Fruit fly (Drosophila melanogaster) whole organism, embryonic: ENCODE measurements around the gene SmydA-2.

Source experiments
- Abd-B ChIP-seq: fragments of 200-800 bp; sonication (Bioruptor generic); optimal IDR thresholded peaks from 2 replicates; lab custom pipeline; 2018; ENCODE audit warnings: missing biosample characterization, mild to moderate bottlenecking, missing genetic modification characterization, moderate library complexity
- Adf1 ChIP-seq: fragments of 200-800 bp; sonication (Bioruptor generic); IDR thresholded peaks from 2 replicates; pipeline ENCODE4 v1.3.6; 2022; ENCODE audit warnings: missing biosample characterization, missing genetic modification characterization
- Atf3 ChIP-seq: fragments of 200-800 bp; sonication (Bioruptor generic); optimal IDR thresholded peaks from 3 replicates; lab custom pipeline; 2016; ENCODE audit warnings: missing biosample characterization, missing genetic modification characterization
- BEAF-32 ChIP-seq: fragments of 200-800 bp; sonication (Bioruptor generic); optimal IDR thresholded peaks from 3 replicates; lab custom pipeline; 2017; ENCODE audit warnings: missing biosample characterization, missing genetic modification characterization, mild to moderate bottlenecking, moderate library complexity, missing genetic modification reagents
- CG10267 ChIP-seq: fragments of 200-800 bp; sonication (Bioruptor generic); optimal IDR thresholded peaks from 2 replicates; lab custom pipeline; 2018; ENCODE audit warnings: missing biosample characterization, mild to moderate bottlenecking, missing genetic modification characterization, moderate library complexity
- CG11456 ChIP-seq: fragments of 200-800 bp; sonication (Bioruptor generic); IDR thresholded peaks from 3 replicates; pipeline ENCODE4 v1.3.6; 2022; ENCODE audit warnings: missing biosample characterization, missing genetic modification characterization
- CG11504 ChIP-seq: fragments of 200-800 bp; sonication (Bioruptor generic); optimal IDR thresholded peaks from 3 replicates; lab custom pipeline; 2019; ENCODE audit warnings: missing biosample characterization, mild to moderate bottlenecking, missing genetic modification characterization, moderate library complexity
- CG11695 ChIP-seq: fragments of 200-800 bp; sonication (Bioruptor generic); IDR thresholded peaks from 3 replicates; pipeline ENCODE4 v1.3.6; 2022; ENCODE audit warnings: missing biosample characterization, missing genetic modification characterization
- CG11723 ChIP-seq: fragments of 200-800 bp; sonication (Bioruptor generic); optimal IDR thresholded peaks from 2 replicates; lab custom pipeline; 2017; ENCODE audit warnings: missing biosample characterization, mild to moderate bottlenecking, missing genetic modification characterization
- CG12071 ChIP-seq: fragments of 200-800 bp; sonication (Bioruptor generic); optimal IDR thresholded peaks from 3 replicates; lab custom pipeline; 2018; ENCODE audit warnings: missing biosample characterization, mild to moderate bottlenecking, missing genetic modification characterization
- CG16863 ChIP-seq: fragments of 200-800 bp; sonication (Bioruptor generic); optimal IDR thresholded peaks from 3 replicates; lab custom pipeline; 2016; ENCODE audit warnings: missing biosample characterization, missing genetic modification characterization
- CG17829 ChIP-seq: fragments of 200-800 bp; optimal IDR thresholded peaks from 2 replicates; lab custom pipeline; 2019; ENCODE audit warnings: missing biosample characterization, mild to moderate bottlenecking, missing genetic modification characterization, moderate library complexity
- CG3163 ChIP-seq: fragments of 200-800 bp; sonication (Bioruptor generic); optimal IDR thresholded peaks from 3 replicates; lab custom pipeline; 2016; ENCODE audit warnings: missing biosample characterization, missing genetic modification characterization
- CG32532 ChIP-seq: fragments of 200-800 bp; sonication (Bioruptor generic); IDR thresholded peaks from 2 replicates; pipeline ENCODE4 v1.3.6; 2022; ENCODE audit warnings: missing biosample characterization, missing genetic modification characterization
- CG6254 ChIP-seq: fragments of 200-800 bp; sonication (Bioruptor generic); optimal IDR thresholded peaks from 3 replicates; lab custom pipeline; 2017; ENCODE audit warnings: mild to moderate bottlenecking, missing biosample characterization, missing genetic modification reagents, missing genetic modification characterization
- CG9215 ChIP-seq: fragments of 200-800 bp; sonication (Bioruptor generic); IDR thresholded peaks from 2 replicates; pipeline ENCODE4 v1.3.6; 2022; ENCODE audit warnings: missing biosample characterization, missing genetic modification characterization
- CG9609 ChIP-seq: fragments of 200-800 bp; sonication (Bioruptor generic); optimal IDR thresholded peaks from 3 replicates; lab custom pipeline; 2016; ENCODE audit warnings: missing biosample characterization, missing genetic modification characterization
- Chrac-16 ChIP-seq: fragments of 200-800 bp; sonication (Bioruptor generic); optimal IDR thresholded peaks from 3 replicates; lab custom pipeline; 2016; ENCODE audit warnings: missing biosample characterization, missing genetic modification characterization
- Doc2 ChIP-seq: fragments of 200-800 bp; sonication (Bioruptor generic); IDR thresholded peaks from 2 replicates; pipeline ENCODE4 v1.3.6; 2022; ENCODE audit warnings: missing biosample characterization, missing genetic modification characterization
- Fer2 ChIP-seq: fragments of 200-800 bp; sonication (Bioruptor generic); optimal IDR thresholded peaks from 2 replicates; lab custom pipeline; 2018; ENCODE audit warnings: missing biosample characterization, mild to moderate bottlenecking, missing genetic modification characterization, moderate library complexity
- GATAe ChIP-seq: fragments of 200-800 bp; sonication (Bioruptor generic); conservative IDR thresholded peaks from 2 replicates; pipeline ENCODE4 v1.3.6; 2022; ENCODE audit warnings: missing biosample characterization, missing genetic modification characterization
- Hmx ChIP-seq: fragments of 200-800 bp; sonication (Bioruptor generic); optimal IDR thresholded peaks from 2 replicates; lab custom pipeline; 2016; ENCODE audit warnings: missing biosample characterization, missing genetic modification characterization
- Lpt ChIP-seq: fragments of >200 bp; optimal IDR thresholded peaks from 2 replicates; lab custom pipeline; 2018; ENCODE audit warnings: missing biosample characterization, missing genetic modification characterization
- MTF-1 ChIP-seq: fragments of 200-800 bp; sonication (Bioruptor generic); optimal IDR thresholded peaks from 2 replicates; lab custom pipeline; 2018; ENCODE audit warnings: missing biosample characterization, mild to moderate bottlenecking, missing genetic modification characterization, borderline replicate concordance
- NfI ChIP-seq: fragments of 200-800 bp; sonication (Bioruptor generic); optimal IDR thresholded peaks from 3 replicates; lab custom pipeline; 2018; ENCODE audit warnings: missing biosample characterization, mild to moderate bottlenecking, missing genetic modification characterization, moderate library complexity
- Ssrp ChIP-seq: fragments of 200-800 bp; sonication (Bioruptor generic); optimal IDR thresholded peaks from 2 replicates; lab custom pipeline; 2018; ENCODE audit warnings: missing biosample characterization, mild to moderate bottlenecking, missing genetic modification characterization, moderate library complexity
- TFAM ChIP-seq: fragments of 200-800 bp; sonication (Bioruptor generic); optimal IDR thresholded peaks from 2 replicates; lab custom pipeline; 2017; ENCODE audit warnings: missing biosample characterization, missing genetic modification characterization, inconsistent platforms
- btn ChIP-seq: fragments of 200-800 bp; sonication (Bioruptor generic); optimal IDR thresholded peaks from 2 replicates; lab custom pipeline; 2016; ENCODE audit warnings: missing biosample characterization, missing genetic modification characterization
- disco-r ChIP-seq: fragments of 200-800 bp; sonication (Bioruptor generic); optimal IDR thresholded peaks from 2 replicates; lab custom pipeline; 2016; ENCODE audit warnings: missing biosample characterization, missing genetic modification characterization
- fd96Cb ChIP-seq: fragments of 200-800 bp; sonication (Bioruptor generic); optimal IDR thresholded peaks from 2 replicates; lab custom pipeline; 2018; ENCODE audit warnings: missing biosample characterization, mild to moderate bottlenecking, missing genetic modification characterization, moderate library complexity
- ftz-f1 ChIP-seq: fragments of 200-800 bp; sonication (Bioruptor generic); optimal IDR thresholded peaks from 2 replicates; lab custom pipeline; 2016; ENCODE audit warnings: missing biosample characterization, missing genetic modification characterization
- grau ChIP-seq: fragments of 200-800 bp; optimal IDR thresholded peaks from 3 replicates; lab custom pipeline; 2019; ENCODE audit warnings: missing biosample characterization, mild to moderate bottlenecking, missing genetic modification characterization, moderate library complexity
- gsb-n ChIP-seq: fragments of 200-800 bp; sonication (Bioruptor generic); optimal IDR thresholded peaks from 3 replicates; lab custom pipeline; 2018; ENCODE audit warnings: missing biosample characterization, mild to moderate bottlenecking, missing genetic modification characterization
- inv ChIP-seq: fragments of 200-800 bp; sonication (Bioruptor generic); IDR thresholded peaks from 2 replicates; pipeline ENCODE4 v1.3.6; 2022; ENCODE audit warnings: missing biosample characterization, missing genetic modification characterization; ENCODE audit not compliant: partially characterized antibody
- jumu ChIP-seq: fragments of 200-800 bp; sonication (Bioruptor generic); optimal IDR thresholded peaks from 3 replicates; lab custom pipeline; 2016; ENCODE audit warnings: missing biosample characterization, missing genetic modification characterization
- kah ChIP-seq: fragments of 200-800 bp; sonication (Bioruptor generic); optimal IDR thresholded peaks from 2 replicates; lab custom pipeline; 2018; ENCODE audit warnings: missing biosample characterization, mild to moderate bottlenecking, missing genetic modification characterization
- lab ChIP-seq: fragments of 200-800 bp; sonication (Bioruptor generic); optimal IDR thresholded peaks from 3 replicates; lab custom pipeline; 2017; ENCODE audit warnings: missing biosample characterization, missing genetic modification characterization, mild to moderate bottlenecking, moderate library complexity, missing genetic modification reagents
- lbe ChIP-seq: fragments of 200-800 bp; sonication (Bioruptor generic); optimal IDR thresholded peaks from 2 replicates; lab custom pipeline; 2016; ENCODE audit warnings: missing biosample characterization, mild to moderate bottlenecking, missing genetic modification characterization
- luna ChIP-seq: fragments of 200-800 bp; sonication (Bioruptor generic); optimal IDR thresholded peaks from 2 replicates; lab custom pipeline; 2016; ENCODE audit warnings: missing biosample characterization, missing genetic modification characterization
- mam ChIP-seq: fragments of 200-800 bp; sonication (Bioruptor generic); optimal IDR thresholded peaks from 3 replicates; lab custom pipeline; 2016; ENCODE audit warnings: missing biosample characterization, missing genetic modification characterization
- otp ChIP-seq: fragments of 200-800 bp; sonication (Bioruptor generic); IDR thresholded peaks from 3 replicates; pipeline ENCODE4, ENCODE4 v1.3.6; 2022; ENCODE audit warnings: missing biosample characterization, missing genetic modification characterization
- pum ChIP-seq: fragments of 200-800 bp; sonication (Bioruptor generic); optimal IDR thresholded peaks from 2 replicates; lab custom pipeline; 2016; ENCODE audit warnings: missing biosample characterization, missing genetic modification characterization
- sc ChIP-seq, 3 experiments: fragments of >200 bp in 2 of 3; fragments of 200-800 bp in 1 of 3; sonication (Bioruptor generic) in 1 of 3; optimal IDR thresholded peaks; 2 replicates in 2 of 3; 3 replicates in 1 of 3; lab custom pipeline; 2017; ENCODE audit warnings: mild to moderate bottlenecking in 1 of 3, missing biosample characterization in 1 of 3, missing genetic modification characterization in 1 of 3, missing genetic modification reagents in 1 of 3
- slp2 ChIP-seq: fragments of 200-800 bp; sonication (Bioruptor generic); optimal IDR thresholded peaks from 2 replicates; lab custom pipeline; 2016; ENCODE audit warnings: missing biosample characterization, missing genetic modification characterization
- stwl ChIP-seq: fragments of 200-800 bp; sonication (Bioruptor generic); optimal IDR thresholded peaks from 3 replicates; lab custom pipeline; 2018; ENCODE audit warnings: missing biosample characterization, mild to moderate bottlenecking, missing genetic modification characterization, moderate library complexity
- tin ChIP-seq: fragments of 200-800 bp; sonication (Bioruptor generic); optimal IDR thresholded peaks from 3 replicates; lab custom pipeline; 2016; ENCODE audit warnings: missing biosample characterization, missing genetic modification characterization
- tll ChIP-seq, 2 experiments: fragments of 200-800 bp in 1 of 2; fragments of >200 bp in 1 of 2; sonication (Bioruptor generic) in 1 of 2; optimal IDR thresholded peaks; 2 replicates each; lab custom pipeline; 2017 to 2019; ENCODE audit warnings: missing biosample characterization in 2 of 2, missing genetic modification characterization in 2 of 2, mild to moderate bottlenecking in 1 of 2, moderate library complexity in 1 of 2
- vfl ChIP-seq: fragments of 200-800 bp; sonication (Bioruptor generic); optimal IDR thresholded peaks from 2 replicates; lab custom pipeline; 2016; ENCODE audit warnings: missing biosample characterization, missing genetic modification characterization

Gene SmydA-2

DNA sequence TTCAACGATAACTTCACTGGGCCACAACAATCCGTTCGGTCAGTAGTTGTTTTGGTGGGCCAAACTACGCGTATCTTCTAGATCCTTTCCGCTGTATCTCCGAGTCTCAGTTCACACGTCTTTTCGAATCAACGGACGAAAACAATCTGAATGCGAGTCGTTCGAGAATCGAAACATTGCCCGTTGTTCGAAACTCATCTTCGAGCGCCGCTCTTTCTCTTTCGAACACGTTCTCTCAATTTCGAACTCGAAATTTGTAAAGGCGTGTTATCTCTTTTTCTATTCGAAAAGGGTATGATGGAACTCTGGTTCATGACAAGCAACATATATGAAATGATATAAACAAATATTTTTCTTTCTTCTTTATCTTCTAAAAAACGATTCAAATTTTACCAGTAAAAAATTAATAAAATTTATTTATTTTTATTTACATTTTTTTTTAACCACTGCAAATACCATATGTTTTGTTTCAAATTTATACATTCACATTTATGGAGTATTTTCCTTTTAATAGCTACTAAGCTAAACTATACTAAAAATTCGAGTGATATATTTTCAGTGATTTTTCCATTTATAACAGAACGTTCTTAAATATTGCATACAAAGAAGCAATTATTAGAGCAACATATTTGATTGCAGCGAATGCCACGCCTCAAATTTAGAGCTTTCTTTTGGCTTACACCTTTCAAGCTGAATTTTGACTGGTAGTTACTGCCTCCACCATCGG is 42.4 kb upstream of the SmydA-2 start, which contains the start of gene nkd (continued):
- TF ChIP-seq lab (GFP tag; lab: Kevin White, UChicago) (peak; percentile 80), mam (GFP tag; lab: Kevin White, UChicago) (peak; percentile 78), CG11504 (tag; lab: Kevin White, UChicago) (peak; percentile 91), disco-r (no peak), tll (GFP tag; optimal IDR thresholded peaks at IDR 0.05; lab: Kevin White, UChicago) (no peak), fd96Cb (tag; lab: Kevin White, UChicago) (peak; percentile 83), CG11456 (GFP tag; lab: Robert Waterston, UW) (peak; percentile 86), luna (GFP tag; lab: Kevin White, UChicago) (no peak), CG17829 (tag; lab: Kevin White, UChicago) (peak; percentile 94), CG6254 (GFP tag; lab: Kevin White, UChicago) (peak; percentile 56), CG32532 (peak; percentile 96), vfl (GFP tag; lab: Kevin White, UChicago) (peak; percentile 76), Doc2 (GFP tag; lab: Robert Waterston, UW) (no peak), Hmx (GFP tag; lab: Kevin White, UChicago) (no peak), inv (GFP tag; lab: Robert Waterston, UW) (peak; percentile 33; the same call in 1 of the 2 replicates), otp (GFP tag; lab: Robert Waterston, UW) (peak; percentile 87), Abd-B (GFP tag; lab: Kevin White, UChicago) (peak; percentile 70), ftz-f1 (no peak), kah (GFP tag; lab: Kevin White, UChicago) (peak; percentile 76), sc (optimal IDR thresholded peaks at IDR 0.05; lab: Kevin White, UChicago) (no peak), sc (GFP tag; optimal IDR thresholded peaks at IDR 0.05; lab: Kevin White, UChicago) (peak; percentile 77), CG16863 (GFP tag; lab: Kevin White, UChicago) (peak; percentile 73), stwl (tag; lab: Kevin White, UChicago) (no peak), NfI (GFP tag; lab: Kevin White, UChicago) (peak; percentile 86), Chrac-16 (GFP tag; lab: Kevin White, UChicago) (peak; percentile 89), btn (no peak), lbe (GFP tag; lab: Kevin White, UChicago) (peak; percentile 75), Lpt (GFP tag; lab: Kevin White, UChicago) (no peak), pum (GFP tag; lab: Kevin White, UChicago) (peak; percentile 42), MTF-1 (GFP tag; lab: Kevin White, UChicago) (no peak), TFAM (GFP tag; lab: Kevin White, UChicago) (no peak), CG10267 (peak; percentile 92), CG11723 (GFP tag; lab: Kevin White, UChicago) (peak; percentile 60), Fer2 (tag; lab: Kevin White, UChicago) (peak; percentile 77), jumu (no peak), slp2 (GFP tag; lab: Kevin White, UChicago) (peak; percentile 42), gsb-n (tag; lab: Kevin White, UChicago) (peak; percentile 92), tin (GFP tag; lab: Kevin White, UChicago) (peak; percentile 83), BEAF-32 (GFP tag; lab: Kevin White, UChicago) (no peak), CG12071 (GFP tag; lab: Kevin White, UChicago) (peak; percentile 70), CG9215 (GFP tag; lab: Robert Waterston, UW) (peak; percentile 73), CG9609 (GFP tag; lab: Kevin White, UChicago) (peak; percentile 34), CG3163 (GFP tag; lab: Kevin White, UChicago) (peak; percentile 57), grau (tag; lab: Kevin White, UChicago) (peak; percentile 90), Atf3 (peak; percentile 44), Ssrp (tag; lab: Kevin White, UChicago) (peak; percentile 85), Adf1 (GFP tag; lab: Robert Waterston, UW) (peak; percentile 53; the same call in 1 of the 2 replicates), GATAe (GFP tag; lab: Robert Waterston, UW) (peak; percentile 26; the same call in 1 of the 2 replicates), CG11695 (GFP tag; lab: Robert Waterston, UW) (peak; percentile 96)
